Fruit fly (Drosophila melanogaster): ENCODE results near the gene CG5068.

Gene CG5068

DNA sequence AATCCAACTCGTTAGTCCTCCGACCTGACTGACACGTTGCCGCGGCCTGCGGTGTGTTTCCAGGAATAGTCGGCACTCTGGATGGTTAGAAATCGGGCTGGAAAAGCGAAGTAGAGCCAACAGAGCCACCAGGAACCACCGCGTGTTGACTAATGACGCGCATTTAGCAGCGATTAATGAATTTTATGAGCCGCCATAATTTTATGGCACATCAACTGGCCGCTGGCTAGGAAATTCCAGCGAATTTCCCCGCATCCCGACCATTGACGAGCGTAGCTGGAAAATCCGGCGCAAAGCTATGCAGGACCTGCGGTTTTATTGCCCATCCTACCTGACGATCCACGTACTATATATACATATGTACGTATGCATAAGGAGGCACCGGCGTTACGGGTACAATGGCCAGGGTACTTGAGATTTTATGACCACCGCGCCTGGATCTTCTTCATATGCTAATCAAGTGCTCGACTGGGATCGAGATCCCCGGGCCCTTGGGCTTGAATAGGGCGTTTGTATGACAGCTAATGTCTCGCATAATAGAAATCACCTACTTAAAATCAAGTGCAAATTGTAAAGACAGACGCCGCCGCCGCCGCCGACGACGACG is 42.8 kb downstream of the CG5068 start:
- TF ChIP-seq Sp1 (GFP tag; optimal IDR thresholded peaks at IDR 0.05) (no peak), Rel (GFP tag; optimal IDR thresholded peaks at IDR 0.05) (no peak), Rel (tag; optimal IDR thresholded peaks at IDR 0.05) (no peak), HLH106 (tag; optimal IDR thresholded peaks at IDR 0.05) (no peak), foxo (GFP tag; optimal IDR thresholded peaks at IDR 0.05) (no peak), Vsx2 (GFP tag; optimal IDR thresholded peaks at IDR 0.05; ENCODE audit: partially characterized antibody) (no peak), Hr78 (GFP tag; optimal IDR thresholded peaks at IDR 0.05) (no peak), GATAd (GFP tag; optimal IDR thresholded peaks at IDR 0.05) (no peak), Jra (GFP tag; optimal IDR thresholded peaks at IDR 0.05) (no peak), usp (GFP tag; optimal IDR thresholded peaks at IDR 0.05) (no peak), rgr (GFP tag; optimal IDR thresholded peaks at IDR 0.05) (no peak), dsf (GFP tag; optimal IDR thresholded peaks at IDR 0.05; ENCODE audit: borderline replicate concordance) (no peak), N (GFP tag; optimal IDR thresholded peaks at IDR 0.05) (no peak)

DNA sequence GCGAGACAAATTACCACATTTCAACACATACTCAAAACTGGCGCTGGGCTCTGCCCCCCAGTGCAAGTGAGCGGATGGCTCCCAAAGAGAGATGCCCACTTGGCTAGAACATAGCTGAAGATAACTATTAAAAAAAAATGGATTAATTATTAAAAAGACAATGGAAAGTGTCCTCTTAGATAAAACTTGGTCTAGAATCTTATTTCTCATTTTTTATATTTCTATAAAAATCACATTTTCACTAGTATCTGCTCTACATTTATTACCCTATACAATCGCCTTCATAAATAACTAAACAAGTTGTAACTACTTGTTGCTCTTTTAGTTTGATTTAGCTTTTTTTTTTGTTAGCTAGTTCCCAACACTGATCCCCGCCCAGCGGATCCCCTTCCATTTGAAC is 46.4 kb downstream of the CG5068 start:
- TF ChIP-seq br (GFP tag; optimal IDR thresholded peaks at IDR 0.05) (no peak), jim (GFP tag; optimal IDR thresholded peaks at IDR 0.05) (no peak), lola (GFP tag; optimal IDR thresholded peaks at IDR 0.05) (no peak), psq (GFP tag; optimal IDR thresholded peaks at IDR 0.05) (no peak), sage (GFP tag; optimal IDR thresholded peaks at IDR 0.05) (no peak), pan (optimal IDR thresholded peaks at IDR 0.05) (no peak), foxo (GFP tag; optimal IDR thresholded peaks at IDR 0.05) (no peak), Hr83 (GFP tag; optimal IDR thresholded peaks at IDR 0.05; ENCODE audit: poor library complexity, severe bottlenecking) (no peak), Abd-B (GFP tag; optimal IDR thresholded peaks at IDR 0.05) (no peak), Rel (GFP tag; optimal IDR thresholded peaks at IDR 0.05) (no peak), Rel (tag; optimal IDR thresholded peaks at IDR 0.05) (no peak), HLH106 (tag; optimal IDR thresholded peaks at IDR 0.05) (peak; percentile 2), Dif (GFP tag; optimal IDR thresholded peaks at IDR 0.05; ENCODE audit: partially characterized antibody) (no peak), Vsx2 (GFP tag; optimal IDR thresholded peaks at IDR 0.05; ENCODE audit: partially characterized antibody) (no peak), dl (GFP tag; optimal IDR thresholded peaks at IDR 0.05; ENCODE audit: insufficient read depth in 1 of 2, partially characterized antibody in 2 of 2) (no peak), Hr78 (GFP tag; optimal IDR thresholded peaks at IDR 0.05) (no peak), Mio (GFP tag; optimal IDR thresholded peaks at IDR 0.05) (no peak), N (GFP tag; optimal IDR thresholded peaks at IDR 0.05) (no peak), dsf (GFP tag; optimal IDR thresholded peaks at IDR 0.05; ENCODE audit: borderline replicate concordance) (no peak), Hnf4 (GFP tag; optimal IDR thresholded peaks at IDR 0.05) (no peak), dmrt93B (GFP tag; optimal IDR thresholded peaks at IDR 0.05) (no peak), Sp1 (GFP tag; optimal IDR thresholded peaks at IDR 0.05) (peak; percentile 29), CrebA (GFP tag; optimal IDR thresholded peaks at IDR 0.05; ENCODE audit: borderline replicate concordance) (no peak), sv (GFP tag; optimal IDR thresholded peaks at IDR 0.05) (no peak), usp (GFP tag; optimal IDR thresholded peaks at IDR 0.05) (no peak), rgr (GFP tag; optimal IDR thresholded peaks at IDR 0.05) (peak; percentile 25), h (GFP tag; optimal IDR thresholded peaks at IDR 0.05) (peak; percentile 30), Jra (GFP tag; optimal IDR thresholded peaks at IDR 0.05) (no peak), OdsH (GFP tag; optimal IDR thresholded peaks at IDR 0.05) (peak; percentile 6), Dfd (GFP tag; optimal IDR thresholded peaks at IDR 0.05) (no peak), brk (GFP tag; optimal IDR thresholded peaks at IDR 0.05) (no peak), ey (GFP tag; optimal IDR thresholded peaks at IDR 0.05) (peak; percentile 8), fru (GFP tag; optimal IDR thresholded peaks at IDR 0.05) (peak; percentile 11), CG9705 (GFP tag; optimal IDR thresholded peaks at IDR 0.05) (no peak), tai (GFP tag; optimal IDR thresholded peaks at IDR 0.05) (no peak), woc (GFP tag; optimal IDR thresholded peaks at IDR 0.05) (no peak), CG32264 (GFP tag; optimal IDR thresholded peaks at IDR 0.05) (no peak), Myc (optimal IDR thresholded peaks at IDR 0.05) (peak; percentile 30), GATAd (GFP tag; optimal IDR thresholded peaks at IDR 0.05) (no peak)
